Worm (Caenorhabditis elegans): ENCODE measurements around the gene brap-2.

Gene brap-2

DNA sequence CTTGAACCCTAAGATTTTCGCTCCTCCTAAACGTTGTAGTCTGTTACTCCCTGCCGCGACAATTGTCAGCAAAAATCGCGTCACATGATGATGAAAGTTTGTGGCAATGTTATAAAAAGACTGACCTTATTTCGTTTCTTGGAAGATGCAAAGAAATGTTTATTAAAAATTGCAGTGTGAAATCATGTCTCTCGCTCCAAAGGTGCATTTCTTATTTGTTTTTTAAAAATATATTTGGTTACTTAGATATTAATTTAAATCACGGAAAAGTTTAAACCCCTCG is 14.8 kb downstream of the brap-2 start:
- TF ChIP-seq nhr-129 (tag; optimal IDR thresholded peaks at IDR 0.05) (peak; percentile 49), crh-2 (tag; optimal IDR thresholded peaks at IDR 0.05) (peak; percentile 28), sem-4 (tag; optimal IDR thresholded peaks at IDR 0.05) (no peak), nhr-25 (tag; optimal IDR thresholded peaks at IDR 0.05) (peak; percentile 5), fos-1 (tag; optimal IDR thresholded peaks at IDR 0.05) (peak; percentile 8), unc-62 (GFP tag; optimal IDR thresholded peaks at IDR 0.05) (no peak), elt-3 (tag; optimal IDR thresholded peaks at IDR 0.05) (no peak), sma-9 (GFP tag; optimal IDR thresholded peaks at IDR 0.05) (peak; percentile 33), sma-9 (tag; optimal IDR thresholded peaks at IDR 0.05) (no peak), dmd-4 (tag; optimal IDR thresholded peaks at IDR 0.05) (no peak)

ce11 chrII:5377467-5378238 is 15.3 kb downstream of the brap-2 start, which contains the start of gene prdx-2:
Gene prdx-2, plus strand, starts transcription at chrII:5378195.
- peak in 1 of 2 experiments; percentile 16 for TF ChIP-seq lsy-2 (tag; optimal IDR thresholded peaks at IDR 0.05)
- TF ChIP-seq lin-11 (tag; optimal IDR thresholded peaks at IDR 0.05), result peak; percentile 16
- no peak for TF ChIP-seq egl-27 (tag; optimal IDR thresholded peaks at IDR 0.05)

DNA sequence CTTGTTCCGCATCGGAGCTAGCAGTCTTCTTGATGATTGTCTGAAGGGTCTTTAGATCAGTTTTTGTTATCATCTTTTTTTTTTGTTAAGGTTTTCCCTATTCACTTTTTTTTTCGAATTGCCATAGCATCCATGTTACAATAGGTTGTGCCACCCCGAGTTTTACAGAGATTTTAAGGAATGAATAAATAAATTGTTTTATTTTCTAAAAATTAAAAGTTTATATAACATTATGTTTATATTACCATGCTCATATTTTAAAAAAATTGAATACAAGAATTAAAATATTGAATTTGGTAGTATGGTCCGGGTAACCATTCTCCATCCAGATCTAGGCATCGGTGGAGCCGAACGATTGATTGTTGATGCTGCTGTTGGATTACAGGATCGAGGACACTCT is 18.0 kb downstream of the brap-2 start, which contains the start of gene algn-2:
Gene algn-2 (plus strand): TSS at position 301 of the 400 bp plus-strand sequence.
- TF ChIP-seq ztf-4 (tag; optimal IDR thresholded peaks at IDR 0.05) (no peak), egl-27 (tag; optimal IDR thresholded peaks at IDR 0.05) (no peak), alr-1 (tag; optimal IDR thresholded peaks at IDR 0.05) (no peak), fos-1 (tag; optimal IDR thresholded peaks at IDR 0.05) (no peak), nhr-10 (tag; optimal IDR thresholded peaks at IDR 0.05) (no peak), ztf-11 (tag; optimal IDR thresholded peaks at IDR 0.05) (no peak)

DNA sequence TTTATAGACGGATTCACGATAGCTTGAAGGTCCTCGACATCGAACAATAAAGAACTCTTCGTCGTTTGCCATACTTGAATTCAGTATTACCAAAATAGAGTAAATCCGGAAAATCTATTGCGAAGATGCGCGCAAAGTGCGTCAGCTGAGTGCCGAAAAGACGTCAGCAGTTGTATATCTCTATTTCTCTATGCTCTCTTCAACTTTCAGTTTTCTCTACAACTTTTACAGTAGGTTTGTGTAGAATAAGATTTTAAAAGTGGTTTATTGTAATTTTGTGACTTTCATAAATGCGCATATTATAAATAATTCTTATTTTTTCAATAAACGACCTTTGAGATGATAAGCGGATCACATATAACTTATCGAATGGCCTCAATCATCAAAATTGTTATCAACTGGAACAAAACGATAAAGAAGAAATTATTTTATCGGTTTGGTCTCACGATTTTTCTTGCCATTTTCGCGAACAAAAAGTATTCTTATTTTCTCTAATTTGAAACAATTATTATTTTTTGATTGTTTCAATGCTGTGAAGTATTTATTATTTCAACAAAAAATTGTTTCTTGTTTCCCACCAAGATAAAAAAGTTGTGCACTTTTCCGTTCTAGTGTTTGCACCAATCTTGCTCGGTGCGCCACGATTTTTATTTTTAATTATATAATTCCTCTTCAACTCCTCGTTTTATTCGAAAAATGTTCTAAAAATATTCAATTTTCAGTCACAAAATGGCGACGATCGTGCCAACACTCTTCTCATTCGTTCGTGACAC is 19.5 kb downstream of the brap-2 start, which contains the start of the genes agt-2 and F09E5.3:
Gene agt-2 (minus strand): TSS at position 553 of the 773 bp plus-strand sequence.
Gene F09E5.3 (plus strand): TSS at position 723 of the 773 bp plus-strand sequence.
- TF ChIP-seq blmp-1 (tag; optimal IDR thresholded peaks at IDR 0.05; ENCODE audit: insufficient read depth) (peak; percentile 63), lin-39 (tag; optimal IDR thresholded peaks at IDR 0.05) (no peak), ztf-1 (GFP tag; conservative IDR thresholded peaks at IDR 0.05) (no peak), ceh-82 (tag; optimal IDR thresholded peaks at IDR 0.05) (peak; percentile 24), elt-3 (tag; optimal IDR thresholded peaks at IDR 0.05) (no peak), nhr-129 (tag; optimal IDR thresholded peaks at IDR 0.05) (peak; percentile 90), ceh-16 (tag; optimal IDR thresholded peaks at IDR 0.05) (peak; percentile 86), nhr-12 (tag; optimal IDR thresholded peaks at IDR 0.05) (peak; percentile 55), sma-3 (GFP tag; optimal IDR thresholded peaks at IDR 0.05) (peak; percentile 89), F13H6.1 (tag; optimal IDR thresholded peaks at IDR 0.05) (peak; percentile 92), ztf-4 (tag; optimal IDR thresholded peaks at IDR 0.05) (peak; percentile 83), nhr-21 (tag; optimal IDR thresholded peaks at IDR 0.05) (peak; percentile 86), egl-27 (tag; optimal IDR thresholded peaks at IDR 0.05) (peak; percentile 81), elt-1 (tag; optimal IDR thresholded peaks at IDR 0.05) (no peak), fos-1 (tag; optimal IDR thresholded peaks at IDR 0.05) (peak; percentile 92), unc-55 (GFP tag; optimal IDR thresholded peaks at IDR 0.05) (peak; percentile 94), C34F6.9 (tag; optimal IDR thresholded peaks at IDR 0.05) (peak; percentile 99), mdl-1 (tag; optimal IDR thresholded peaks at IDR 0.05) (peak in 1 of 2 experiments; percentile 54), alr-1 (tag; optimal IDR thresholded peaks at IDR 0.05) (no peak), nhr-77 (tag; optimal IDR thresholded peaks at IDR 0.05) (peak; percentile 61), nhr-237 (tag; optimal IDR thresholded peaks at IDR 0.05) (peak; percentile 11), snpc-4 (tag; optimal IDR thresholded peaks at IDR 0.05) (peak; percentile 82), gmeb-1 (tag; optimal IDR thresholded peaks at IDR 0.05) (peak; percentile 92), zag-1 (tag; optimal IDR thresholded peaks at IDR 0.05) (peak; percentile 74), dmd-4 (tag; optimal IDR thresholded peaks at IDR 0.05) (no peak), nhr-23 (tag; optimal IDR thresholded peaks at IDR 0.05) (no peak), ama-1 (optimal IDR thresholded peaks at IDR 0.05) (peak; percentile 71), R02D3.7 (tag; optimal IDR thresholded peaks at IDR 0.05) (peak; percentile 50), aly-2 (tag; optimal IDR thresholded peaks at IDR 0.05) (no peak), lin-13 (GFP tag; optimal IDR thresholded peaks at IDR 0.05) (peak; percentile 92), ztf-11 (tag; optimal IDR thresholded peaks at IDR 0.05) (no peak), sem-4 (tag; optimal IDR thresholded peaks at IDR 0.05) (peak; percentile 83), mbf-1 (tag; optimal IDR thresholded peaks at IDR 0.05) (no peak), unc-39 (tag; optimal IDR thresholded peaks at IDR 0.05) (no peak), Y55F3AM.14 (GFP tag; optimal IDR thresholded peaks at IDR 0.05) (no peak), crh-2 (tag; optimal IDR thresholded peaks at IDR 0.05) (peak; percentile 94), unc-62 (GFP tag; optimal IDR thresholded peaks at IDR 0.05) (no peak), lsy-2 (tag; optimal IDR thresholded peaks at IDR 0.05) (peak; percentile 90 to 96), peb-1 (tag; optimal IDR thresholded peaks at IDR 0.05) (no peak)

Data from whole organism, L2 larva.